Worm (Caenorhabditis elegans): ENCODE results near the gene clec-178.

- no peak for TF ChIP-seq fos-1 (tag; optimal IDR thresholded peaks at IDR 0.05)
- TF ChIP-seq egl-27 (tag; optimal IDR thresholded peaks at IDR 0.05), result no peak
- no peak for TF ChIP-seq ama-1 (optimal IDR thresholded peaks at IDR 0.05)
- no peak for TF ChIP-seq zfp-2 (tag; optimal IDR thresholded peaks at IDR 0.05)
- no peak for TF ChIP-seq madf-5 (GFP tag; IDR thresholded peaks at IDR 0.05)
Observed at ce11 chrIV:5655966-5656389, 2.2 kb downstream of the clec-178 start.
